Worm (Caenorhabditis elegans): ENCODE measurements around the gene Y38E10A.14.

DNA sequence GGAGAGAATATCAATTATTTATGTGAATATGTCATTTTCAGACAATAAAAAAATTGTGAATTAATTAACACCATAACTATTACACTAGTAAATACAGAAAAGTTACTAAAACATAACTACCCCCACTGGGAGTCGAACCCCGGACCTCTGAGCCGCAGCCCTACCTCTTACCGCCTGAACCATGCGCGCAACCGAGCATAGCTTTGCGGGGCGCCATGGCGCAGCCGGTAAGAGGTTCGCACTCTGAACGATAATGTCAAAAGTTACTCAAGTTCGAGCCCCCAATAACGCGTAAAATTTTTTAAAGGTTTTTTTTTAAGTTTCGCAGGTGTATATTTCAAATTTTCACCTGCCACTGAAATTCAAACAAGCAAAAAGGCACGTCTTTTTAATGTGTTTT, 41.7 kb upstream of the Y38E10A.14 start:
- TF ChIP-seq pha-2 (tag; optimal IDR thresholded peaks at IDR 0.05) (no peak), fkh-10 (GFP tag; optimal IDR thresholded peaks at IDR 0.05) (no peak)

Measured in whole organism, late embryonic.